Worm (Caenorhabditis elegans) whole organism, L4/young adult: ENCODE results near the gene ZK185.2.

Experiments used
- W03F9.2 ChIP-seq: fragments of 150-350 bp; optimal IDR thresholded peaks from 2 replicates; lab custom pipeline; 2014; ENCODE audit warnings: missing biosample characterization, missing genetic modification characterization
- dao-5 ChIP-seq: sonication (generic microtip); optimal IDR thresholded peaks from 2 replicates; lab custom pipeline; 2016; ENCODE audit warnings: missing genotype, missing genetic modification characterization, moderate library complexity, missing compliant biosample characterization
- him-1 ChIP-seq: sonication (generic microtip); optimal IDR thresholded peaks from 2 replicates; lab custom pipeline; 2016; ENCODE audit warnings: missing genotype, missing genetic modification reagents, missing genetic modification characterization, missing compliant biosample characterization

DNA sequence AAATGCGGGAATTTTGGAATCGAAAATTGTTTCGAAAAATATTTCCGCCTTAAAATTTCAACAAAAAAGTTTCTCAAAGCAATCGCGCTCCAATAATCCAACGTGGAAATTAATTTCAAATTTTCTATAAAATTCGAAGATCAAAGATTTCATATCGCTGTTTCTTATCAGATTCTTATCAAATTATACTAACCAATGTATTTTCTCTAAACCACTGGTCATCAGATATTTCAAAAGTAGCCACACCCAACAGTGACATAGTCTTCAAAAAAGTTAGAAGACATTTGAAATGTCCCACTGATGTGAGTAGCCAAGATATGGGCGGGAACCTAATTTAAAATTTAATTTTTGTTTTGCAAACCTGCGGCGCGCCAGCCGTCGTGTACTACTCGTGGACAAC lies 51.2 kb downstream of the ZK185.2 start:
- TF ChIP-seq him-1 (tag; lab: Kevin White, UChicago) (no peak), dao-5 (no peak), W03F9.2 (tag; lab: Kevin White, UChicago) (no peak)
